Worm (Caenorhabditis elegans) whole organism, midembryonic: ENCODE measurements around the gene nuo-3.

Experiments
- klf-2 ChIP-seq: fragments of 200-800 bp; sonication (Bioruptor generic); conservative IDR thresholded peaks from 2 replicates; pipeline ENCODE4 v1.3.6; 2022; ENCODE audit warnings: missing genetic modification reagents, missing genetic modification characterization, missing compliant biosample characterization
- med-1 ChIP-seq: sonication (generic microtip); optimal IDR thresholded peaks from 2 replicates; lab custom pipeline; 2017; ENCODE audit warnings: missing genetic modification characterization, mild to moderate bottlenecking, missing compliant biosample characterization, antibody characterized with exemption, missing genetic modification reagents; ENCODE audit not compliant: insufficient read depth
- tab-1 ChIP-seq: fragments of 200-800 bp; sonication (Bioruptor generic); IDR thresholded peaks from 2 replicates; pipeline ENCODE4 v1.3.6; 2022; ENCODE audit warnings: missing genetic modification characterization, missing compliant biosample characterization

DNA sequence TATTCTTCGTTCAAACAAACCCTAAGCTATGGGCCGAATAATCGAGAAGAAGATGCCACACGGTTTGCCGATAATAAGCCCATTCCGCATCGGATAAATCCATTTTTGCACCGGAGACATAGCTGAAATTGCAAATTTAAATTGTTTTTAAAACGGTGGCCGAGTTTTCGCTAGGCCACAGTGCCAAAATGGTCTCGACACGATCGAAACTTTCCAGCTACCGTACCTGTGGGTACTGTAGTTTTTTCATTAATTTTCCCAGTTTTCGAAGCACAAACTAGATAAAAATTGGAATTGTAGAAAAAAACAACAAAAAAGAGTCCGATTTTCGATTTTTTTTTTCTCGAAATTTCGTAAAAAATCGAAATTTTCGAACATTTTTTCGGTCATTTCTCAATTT, 30.9 kb upstream of the nuo-3 start:
- TF ChIP-seq klf-2 (GFP tag; lab: Robert Waterston, UW) (no peak), med-1 (GFP tag; lab: Kevin White, UChicago) (no peak), tab-1 (GFP tag; lab: Robert Waterston, UW) (no peak)
